Fruit fly (Drosophila melanogaster) whole organism, embryonic: ENCODE results near the gene CG34160.

Source experiments
- Atf-2 ChIP-seq: fragments of 200-800 bp; sonication (Bioruptor generic); optimal IDR thresholded peaks from 2 replicates; lab custom pipeline; 2016; ENCODE audit warnings: missing biosample characterization, missing genetic modification characterization
- CG10147 ChIP-seq: fragments of 200-800 bp; sonication (Bioruptor generic); optimal IDR thresholded peaks from 2 replicates; lab custom pipeline; 2019; ENCODE audit warnings: missing biosample characterization, mild to moderate bottlenecking, missing genetic modification characterization, moderate library complexity
- CG11093 ChIP-seq: fragments of 200-800 bp; sonication (Bioruptor generic); IDR thresholded peaks from 3 replicates; pipeline ENCODE4 v1.3.6; 2022; ENCODE audit warnings: missing biosample characterization, missing genetic modification characterization
- CG12219 ChIP-seq: fragments of 200-800 bp; sonication (Bioruptor generic); optimal IDR thresholded peaks from 3 replicates; lab custom pipeline; 2018; ENCODE audit warnings: missing biosample characterization, mild to moderate bottlenecking, missing genetic modification characterization
- CG1233 ChIP-seq: fragments of 200-800 bp; sonication (Bioruptor generic); optimal IDR thresholded peaks from 4 replicates; lab custom pipeline; 2018; ENCODE audit warnings: missing biosample characterization, mild to moderate bottlenecking, missing genetic modification characterization
- CG12942 ChIP-seq: fragments of 200-800 bp; sonication (Bioruptor generic); optimal IDR thresholded peaks from 3 replicates; lab custom pipeline; 2016; ENCODE audit warnings: missing biosample characterization, missing genetic modification characterization
- CG14667 ChIP-seq: fragments of 200-800 bp; sonication (Bioruptor generic); IDR thresholded peaks from 2 replicates; pipeline ENCODE4 v1.3.6; 2022; ENCODE audit warnings: missing biosample characterization, missing genetic modification characterization
- CG15073 ChIP-seq: fragments of 200-800 bp; sonication (Bioruptor generic); optimal IDR thresholded peaks from 2 replicates; lab custom pipeline; 2016; ENCODE audit warnings: missing biosample characterization, missing genetic modification characterization
- CG1647 ChIP-seq: fragments of 200-800 bp; sonication (Bioruptor generic); optimal IDR thresholded peaks from 3 replicates; lab custom pipeline; 2016; ENCODE audit warnings: missing biosample characterization, missing genetic modification characterization
- CG16815 ChIP-seq: fragments of 200-800 bp; sonication (Bioruptor generic); optimal IDR thresholded peaks from 3 replicates; lab custom pipeline; 2017; ENCODE audit warnings: missing biosample characterization, mild to moderate bottlenecking, missing genetic modification characterization
- CG18262 ChIP-seq: fragments of 200-800 bp; optimal IDR thresholded peaks from 3 replicates; lab custom pipeline; 2019; ENCODE audit warnings: missing biosample characterization, mild to moderate bottlenecking, missing genetic modification characterization, moderate library complexity
- CG3838 ChIP-seq: fragments of 200-800 bp; sonication (Bioruptor generic); optimal IDR thresholded peaks from 3 replicates; lab custom pipeline; 2016; ENCODE audit warnings: missing biosample characterization, missing genetic modification characterization
- CG5245 ChIP-seq: fragments of 200-800 bp; sonication (Bioruptor generic); optimal IDR thresholded peaks from 3 replicates; lab custom pipeline; 2016; ENCODE audit warnings: missing biosample characterization, missing genetic modification characterization
- CG6254 ChIP-seq: fragments of 200-800 bp; sonication (Bioruptor generic); optimal IDR thresholded peaks from 3 replicates; lab custom pipeline; 2017; ENCODE audit warnings: mild to moderate bottlenecking, missing biosample characterization, missing genetic modification reagents, missing genetic modification characterization
- CG6654 ChIP-seq: fragments of 200-800 bp; sonication (Bioruptor generic); optimal IDR thresholded peaks from 2 replicates; lab custom pipeline; 2017; ENCODE audit warnings: missing biosample characterization, mild to moderate bottlenecking, missing genetic modification characterization
- CG6765 ChIP-seq: fragments of 200-800 bp; sonication (Bioruptor generic); optimal IDR thresholded peaks from 3 replicates; lab custom pipeline; 2017; ENCODE audit warnings: missing biosample characterization, mild to moderate bottlenecking, missing genetic modification characterization
- CG8944 ChIP-seq: fragments of 200-800 bp; sonication (Bioruptor generic); optimal IDR thresholded peaks from 3 replicates; lab custom pipeline; 2016; ENCODE audit warnings: missing biosample characterization, missing genetic modification characterization
- CG9817 ChIP-seq: fragments of 200-800 bp; sonication (Bioruptor generic); optimal IDR thresholded peaks from 2 replicates; lab custom pipeline; 2018; ENCODE audit warnings: missing biosample characterization, mild to moderate bottlenecking, missing genetic modification characterization, moderate library complexity
- D ChIP-seq, 2 experiments: fragments of 200-800 bp in 1 of 2; fragments of >200 bp in 1 of 2; sonication (Bioruptor generic) in 1 of 2; optimal IDR thresholded peaks; 2 replicates in 1 of 2; 3 replicates in 1 of 2; lab custom pipeline; 2017; ENCODE audit warnings: mild to moderate bottlenecking in 1 of 2, missing biosample characterization in 1 of 2, missing genetic modification characterization in 1 of 2, missing genetic modification reagents in 1 of 2
- Dref ChIP-seq: fragments of 200-800 bp; sonication (Bioruptor generic); IDR thresholded peaks from 2 replicates; pipeline ENCODE4 v1.3.6; 2022; ENCODE audit warnings: missing biosample characterization, missing genetic modification characterization
- Gug ChIP-seq: fragments of 200-800 bp; sonication (Bioruptor generic); IDR thresholded peaks from 4 replicates; pipeline ENCODE4 v1.3.6; 2022; ENCODE audit warnings: missing biosample characterization, missing genetic modification characterization
- H15 ChIP-seq: fragments of 200-800 bp; sonication (Bioruptor generic); IDR thresholded peaks from 3 replicates; pipeline ENCODE4 v1.3.6; 2022; ENCODE audit warnings: missing biosample characterization, missing genetic modification characterization
- Hey ChIP-seq: fragments of 200-800 bp; sonication (Bioruptor generic); optimal IDR thresholded peaks from 3 replicates; lab custom pipeline; 2018; ENCODE audit warnings: missing biosample characterization, mild to moderate bottlenecking, missing genetic modification characterization
- Hmr ChIP-seq: fragments of 200-800 bp; sonication (Bioruptor generic); optimal IDR thresholded peaks from 3 replicates; lab custom pipeline; 2017; ENCODE audit warnings: mild to moderate bottlenecking, missing biosample characterization, missing genetic modification reagents, missing genetic modification characterization
- Med ChIP-seq: fragments of 200-800 bp; sonication (Bioruptor generic); peaks from one replicate; lab custom pipeline; 2016; ENCODE audit warnings: missing biosample characterization, missing genetic modification characterization, mild to moderate bottlenecking, inconsistent platforms, moderate library complexity
- Neu2 ChIP-seq: fragments of 200-800 bp; sonication (Bioruptor generic); optimal IDR thresholded peaks from 3 replicates; lab custom pipeline; 2016; ENCODE audit warnings: missing biosample characterization, missing genetic modification characterization, borderline replicate concordance
- Oli ChIP-seq: fragments of 200-800 bp; sonication (Bioruptor generic); optimal IDR thresholded peaks from 2 replicates; lab custom pipeline; 2018; ENCODE audit warnings: missing biosample characterization, mild to moderate bottlenecking, missing genetic modification characterization, moderate library complexity
- PHDP ChIP-seq: fragments of 200-800 bp; sonication (Bioruptor generic); optimal IDR thresholded peaks from 3 replicates; lab custom pipeline; 2018; ENCODE audit warnings: missing biosample characterization, mild to moderate bottlenecking, missing genetic modification characterization, moderate library complexity
- Rx ChIP-seq: fragments of 200-800 bp; sonication (Bioruptor generic); IDR thresholded peaks from 2 replicates; pipeline ENCODE4 v1.3.6; 2022; ENCODE audit warnings: missing biosample characterization, missing genetic modification characterization
- Six4 ChIP-seq: fragments of 200-800 bp; sonication (Bioruptor generic); optimal IDR thresholded peaks from 2 replicates; lab custom pipeline; 2016; ENCODE audit warnings: missing biosample characterization, missing genetic modification characterization
- ara ChIP-seq: fragments of 200-800 bp; sonication (Bioruptor generic); IDR thresholded peaks from 2 replicates; pipeline ENCODE4 v1.3.6; 2022; ENCODE audit warnings: missing biosample characterization, missing genetic modification characterization
- dmrt99B ChIP-seq: fragments of 200-800 bp; sonication (Bioruptor generic); optimal IDR thresholded peaks from 2 replicates; lab custom pipeline; 2018; ENCODE audit warnings: missing biosample characterization, mild to moderate bottlenecking, missing genetic modification characterization, moderate library complexity
- dpn ChIP-seq, 2 experiments: fragments of 200-800 bp; sonication (Bioruptor generic); optimal IDR thresholded peaks; 3 replicates each; lab custom pipeline; 2016; ENCODE audit warnings: missing biosample characterization in 2 of 2, missing genetic modification characterization in 2 of 2
- ems ChIP-seq: fragments of 200-800 bp; sonication (Bioruptor generic); optimal IDR thresholded peaks from 3 replicates; lab custom pipeline; 2016; ENCODE audit warnings: missing biosample characterization, missing genetic modification characterization
- jigr1 ChIP-seq: fragments of 200-800 bp; sonication (Bioruptor generic); IDR thresholded peaks from 3 replicates; pipeline ENCODE4 v1.3.6; 2022; ENCODE audit warnings: missing biosample characterization, missing genetic modification characterization
- oc ChIP-seq: fragments of 200-800 bp; sonication (Bioruptor generic); optimal IDR thresholded peaks from 2 replicates; lab custom pipeline; 2018; ENCODE audit warnings: missing biosample characterization, mild to moderate bottlenecking, missing genetic modification characterization, moderate library complexity
- phol ChIP-seq: fragments of 200-800 bp; sonication (Bioruptor generic); optimal IDR thresholded peaks from 3 replicates; lab custom pipeline; 2018; ENCODE audit warnings: missing biosample characterization, mild to moderate bottlenecking, missing genetic modification characterization, moderate library complexity
- prd ChIP-seq, 3 experiments: fragments of >200 bp in 2 of 3; fragments of 200-800 bp in 1 of 3; sonication (Bioruptor generic) in 1 of 3; optimal IDR thresholded peaks in 2 of 3; IDR thresholded peaks in 1 of 3; 2 replicates in 2 of 3; 3 replicates in 1 of 3; pipeline versions ENCODE4 v1.3.6 to Lab custom; 2017 to 2022; ENCODE audit warnings: missing biosample characterization in 1 of 3, missing genetic modification characterization in 1 of 3
- ranshi ChIP-seq: fragments of 200-800 bp; sonication (Bioruptor generic); IDR thresholded peaks from 2 replicates; pipeline ENCODE4 v1.3.6; 2022; ENCODE audit warnings: missing biosample characterization, missing genetic modification characterization
- row ChIP-seq: fragments of 200-800 bp; sonication (Bioruptor generic); IDR thresholded peaks from 3 replicates; pipeline ENCODE4 v1.3.6; 2022; ENCODE audit warnings: missing biosample characterization, missing genetic modification characterization
- sens ChIP-seq: fragments of 200-800 bp; sonication (Bioruptor generic); peaks from one replicate; lab custom pipeline; 2016; ENCODE audit warnings: missing biosample characterization, missing genetic modification characterization
- slou ChIP-seq: fragments of 200-800 bp; sonication (Bioruptor generic); optimal IDR thresholded peaks from 3 replicates; lab custom pipeline; 2016; ENCODE audit warnings: missing biosample characterization, missing genetic modification characterization
- stc ChIP-seq: fragments of 200-800 bp; sonication (Bioruptor generic); IDR thresholded peaks from 2 replicates; pipeline ENCODE4 v1.3.6; 2022; ENCODE audit warnings: missing biosample characterization, missing genetic modification characterization
- twi ChIP-seq: fragments of 200-800 bp; optimal IDR thresholded peaks from 2 replicates; lab custom pipeline; 2019; ENCODE audit warnings: missing biosample characterization, mild to moderate bottlenecking, missing genetic modification characterization, moderate library complexity
- unpg ChIP-seq: fragments of 200-800 bp; sonication (Bioruptor generic); optimal IDR thresholded peaks from 3 replicates; lab custom pipeline; 2018; ENCODE audit warnings: missing biosample characterization, mild to moderate bottlenecking, missing genetic modification characterization, moderate library complexity
- vfl ChIP-seq: fragments of 200-800 bp; sonication (Bioruptor generic); optimal IDR thresholded peaks from 2 replicates; lab custom pipeline; 2016; ENCODE audit warnings: missing biosample characterization, missing genetic modification characterization
- vvl ChIP-seq: fragments of 200-800 bp; sonication (Bioruptor generic); IDR thresholded peaks from 2 replicates; pipeline ENCODE4 v1.3.6; 2022; ENCODE audit warnings: missing biosample characterization, missing genetic modification characterization
- wek ChIP-seq: fragments of 200-800 bp; sonication (Bioruptor generic); optimal IDR thresholded peaks from 3 replicates; lab custom pipeline; 2018; ENCODE audit warnings: missing biosample characterization, mild to moderate bottlenecking, missing genetic modification characterization, moderate library complexity
- zen ChIP-seq: fragments of 200-800 bp; sonication (Bioruptor generic); optimal IDR thresholded peaks from 3 replicates; lab custom pipeline; 2018; ENCODE audit warnings: missing biosample characterization, mild to moderate bottlenecking, missing genetic modification characterization, moderate library complexity

The CG34160 gene

dm6 chr2L:10543048-10543752 is 36.4 kb upstream of the CG34160 start (continued):
- no peak for TF ChIP-seq CG5245
- TF ChIP-seq CG18262 (tag; lab: Kevin White, UChicago), result peak; percentile 79
- no peak for TF ChIP-seq wek
- peak; percentile 19; the same call in 1 of the 2 replicates for TF ChIP-seq stc (GFP tag; lab: Robert Waterston, UW)
- TF ChIP-seq Oli (tag; lab: Kevin White, UChicago), result peak; percentile 60
- TF ChIP-seq PHDP (tag; lab: Kevin White, UChicago), result peak; percentile 71
- TF ChIP-seq ara (GFP tag; lab: Robert Waterston, UW), result peak; percentile 46; the same call in 1 of the 2 replicates
- TF ChIP-seq CG3838 (GFP tag; lab: Kevin White, UChicago), result no peak
- peak; percentile 21 for TF ChIP-seq CG1233 (GFP tag; lab: Kevin White, UChicago)
- TF ChIP-seq Neu2 (GFP tag; lab: Kevin White, UChicago), result no peak
- TF ChIP-seq Hey (tag; lab: Kevin White, UChicago), result no peak
- TF ChIP-seq Med (GFP tag; lab: Kevin White, UChicago), result peak; percentile 28
- TF ChIP-seq CG6765 (GFP tag; lab: Kevin White, UChicago), result no peak
- TF ChIP-seq CG16815 (GFP tag; lab: Kevin White, UChicago), result peak; percentile 29
- no peak for TF ChIP-seq vfl
- peak; percentile 5 for TF ChIP-seq CG12219 (GFP tag; lab: Kevin White, UChicago)
- TF ChIP-seq jigr1, result no peak
- TF ChIP-seq Atf-2 (GFP tag; lab: Kevin White, UChicago), result no peak
- peak; percentile 18 for TF ChIP-seq twi (tag; lab: Kevin White, UChicago)
- TF ChIP-seq vvl, result peak; percentile 68
- no peak for TF ChIP-seq D (optimal IDR thresholded peaks at IDR 0.05; lab: Kevin White, UChicago)
- peak; percentile 33 for TF ChIP-seq D (GFP tag; optimal IDR thresholded peaks at IDR 0.05; lab: Kevin White, UChicago)
- no peak for TF ChIP-seq CG8944 (GFP tag; lab: Kevin White, UChicago)
- 0 out of 3 replicates have a peak, but pooled peaks have one; percentile 15 for TF ChIP-seq H15
- TF ChIP-seq dpn (GFP tag; optimal IDR thresholded peaks at IDR 0.05; lab: Kevin White, UChicago), result peak in 1 of 2 experiments; percentile 47
- TF ChIP-seq oc (tag; lab: Kevin White, UChicago), result peak; percentile 22

DNA sequence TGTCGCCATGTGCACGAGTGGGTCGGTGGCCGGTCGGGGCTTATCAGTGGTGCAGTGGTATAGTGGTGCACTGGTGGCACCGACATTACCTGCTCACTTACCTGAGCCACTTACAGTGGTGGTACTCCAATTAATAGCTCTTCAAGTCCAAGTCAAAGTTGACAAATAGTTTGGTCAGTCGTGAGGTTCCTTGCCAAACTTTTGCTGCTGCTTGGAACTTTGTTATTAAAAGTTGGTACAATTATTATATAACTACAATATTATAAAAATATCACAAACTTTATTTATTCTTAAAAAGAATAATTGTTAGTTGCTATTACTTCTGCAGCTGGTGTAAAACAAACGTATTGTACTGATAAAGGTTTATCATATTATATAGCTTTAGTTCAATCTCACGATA is 35.6 kb upstream of the CG34160 start:
- no peak for TF ChIP-seq sens
- no peak for TF ChIP-seq CG11093 (GFP tag; lab: Robert Waterston, UW)
- no peak for TF ChIP-seq Hmr (GFP tag; lab: Kevin White, UChicago)
- no peak for TF ChIP-seq zen (tag; lab: Kevin White, UChicago)
- TF ChIP-seq CG6254 (GFP tag; lab: Kevin White, UChicago), result no peak
- TF ChIP-seq Dref (GFP tag; lab: Robert Waterston, UW), result no peak
- TF ChIP-seq prd (optimal IDR thresholded peaks at IDR 0.05; lab: Kevin White, UChicago), result no peak
- peak; percentile 44; the same call in 2 of the 3 replicates for TF ChIP-seq prd (GFP tag; IDR thresholded peaks at IDR 0.05; lab: Robert Waterston, UW)
- TF ChIP-seq CG15073 (GFP tag; lab: Kevin White, UChicago), result peak; percentile 68
- TF ChIP-seq ems (GFP tag; lab: Kevin White, UChicago), result no peak
- no peak for TF ChIP-seq ranshi (GFP tag; lab: Robert Waterston, UW)
- peak; percentile 58 for TF ChIP-seq row (GFP tag; lab: Robert Waterston, UW)
- TF ChIP-seq slou (GFP tag; lab: Kevin White, UChicago), result no peak
- TF ChIP-seq CG12942 (GFP tag; lab: Kevin White, UChicago), result no peak
- no peak for TF ChIP-seq Six4
- no peak for TF ChIP-seq Gug (GFP tag; lab: Robert Waterston, UW)
- peak; percentile 23 for TF ChIP-seq Med (GFP tag; lab: Kevin White, UChicago)
- peak; percentile 81 for TF ChIP-seq CG6654
- peak; percentile 25 for TF ChIP-seq unpg (GFP tag; lab: Kevin White, UChicago)
- TF ChIP-seq dmrt99B (tag; lab: Kevin White, UChicago), result peak; percentile 10
- TF ChIP-seq phol (tag; lab: Kevin White, UChicago), result peak; percentile 13
- TF ChIP-seq CG1647 (GFP tag; lab: Kevin White, UChicago), result no peak
- no peak for TF ChIP-seq CG10147
- TF ChIP-seq Rx (GFP tag; lab: Robert Waterston, UW), result 0 out of 2 replicates have a peak, but pooled peaks have one; percentile 22
- TF ChIP-seq CG9817 (tag; lab: Kevin White, UChicago), result peak; percentile 16
- no peak for TF ChIP-seq CG14667 (GFP tag; lab: Robert Waterston, UW)
